Fruit fly (Drosophila melanogaster): ENCODE results near the gene CG3528.
A peak's percentile ranks its signal among the peaks of the same experiment; 100 is the strongest.

Gene CG3528

dm6 chr2L:2494515-2495098 lies 23.2 kb downstream of the CG3528 start (continued):
- TF ChIP-seq CG1603 (tag; optimal IDR thresholded peaks at IDR 0.05) (peak; percentile 22), D19B (GFP tag; optimal IDR thresholded peaks at IDR 0.05) (peak; percentile 69), bsh (GFP tag; optimal IDR thresholded peaks at IDR 0.05) (no peak), ken (GFP tag; IDR thresholded peaks at IDR 0.05) (no peak), Oaz (GFP tag; IDR thresholded peaks at IDR 0.05) (no peak), CG7987 (GFP tag; optimal IDR thresholded peaks at IDR 0.05) (peak; percentile 16), CoRest (tag; optimal IDR thresholded peaks at IDR 0.05) (no peak), pzg (GFP tag; optimal IDR thresholded peaks at IDR 0.05) (no peak), hth (optimal IDR thresholded peaks at IDR 0.05) (no peak), CG4404 (GFP tag; IDR thresholded peaks at IDR 0.05) (no peak), ab (GFP tag; optimal IDR thresholded peaks at IDR 0.05) (no peak), sc (optimal IDR thresholded peaks at IDR 0.05) (no peak), sc (GFP tag; optimal IDR thresholded peaks at IDR 0.05) (no peak), sna (GFP tag; IDR thresholded peaks at IDR 0.05; ENCODE audit: partially characterized antibody) (no peak), CG18262 (tag; optimal IDR thresholded peaks at IDR 0.05) (no peak), CG15601 (tag; optimal IDR thresholded peaks at IDR 0.05) (peak; percentile 6), CG2116 (GFP tag; optimal IDR thresholded peaks at IDR 0.05) (peak; percentile 23), pum (GFP tag; optimal IDR thresholded peaks at IDR 0.05) (peak; percentile 17), sug (tag; optimal IDR thresholded peaks at IDR 0.05) (no peak), CG1529 (GFP tag; optimal IDR thresholded peaks at IDR 0.05) (no peak), CG3995 (GFP tag; optimal IDR thresholded peaks at IDR 0.05) (no peak), CG6854 (GFP tag; optimal IDR thresholded peaks at IDR 0.05) (no peak), CG6175 (GFP tag; IDR thresholded peaks at IDR 0.05) (no peak), CG17829 (tag; optimal IDR thresholded peaks at IDR 0.05) (no peak), twi (tag; optimal IDR thresholded peaks at IDR 0.05) (no peak), Mrtf (GFP tag; IDR thresholded peaks at IDR 0.05) (no peak), CG11085 (GFP tag; IDR thresholded peaks at IDR 0.05) (no peak), mam (GFP tag; optimal IDR thresholded peaks at IDR 0.05) (no peak), Dp (GFP tag; optimal IDR thresholded peaks at IDR 0.05) (no peak), CG9609 (GFP tag; optimal IDR thresholded peaks at IDR 0.05) (peak; percentile 21), CG2678 (tag; optimal IDR thresholded peaks at IDR 0.05) (peak; percentile 45), ap (GFP tag; IDR thresholded peaks at IDR 0.05) (no peak), CG4360 (GFP tag; IDR thresholded peaks at IDR 0.05) (no peak), Hr39 (optimal IDR thresholded peaks at IDR 0.05) (no peak), corto (GFP tag; optimal IDR thresholded peaks at IDR 0.05) (no peak), CG2202 (tag; optimal IDR thresholded peaks at IDR 0.05) (peak; percentile 42), bcd (GFP tag; optimal IDR thresholded peaks at IDR 0.05) (peak; percentile 31), CG9876 (GFP tag; optimal IDR thresholded peaks at IDR 0.05) (no peak), CG10959 (GFP tag; IDR thresholded peaks at IDR 0.05) (0 out of 2 replicates have a peak, but pooled peaks have one; percentile 28), CG16813 (GFP tag; IDR thresholded peaks at IDR 0.05; ENCODE audit: partially characterized antibody) (no peak), CG15514 (GFP tag; optimal IDR thresholded peaks at IDR 0.05) (no peak), crol (GFP tag; IDR thresholded peaks at IDR 0.05) (no peak), stc (GFP tag; IDR thresholded peaks at IDR 0.05) (no peak), CG12744 (GFP tag; optimal IDR thresholded peaks at IDR 0.05) (no peak), CG33557 (GFP tag; optimal IDR thresholded peaks at IDR 0.05) (peak; percentile 26), crp (GFP tag; optimal IDR thresholded peaks at IDR 0.05) (no peak), Med (GFP tag) (peak; percentile 82), CG11723 (GFP tag; optimal IDR thresholded peaks at IDR 0.05) (peak; percentile 19), stwl (tag; optimal IDR thresholded peaks at IDR 0.05) (no peak), Fer2 (tag; optimal IDR thresholded peaks at IDR 0.05) (no peak), kay (GFP tag; optimal IDR thresholded peaks at IDR 0.05) (no peak)

Measured in whole organism, embryonic.